Fruit fly (Drosophila melanogaster): ENCODE data around the gene inaF-D.

Gene inaF-D

DNA sequence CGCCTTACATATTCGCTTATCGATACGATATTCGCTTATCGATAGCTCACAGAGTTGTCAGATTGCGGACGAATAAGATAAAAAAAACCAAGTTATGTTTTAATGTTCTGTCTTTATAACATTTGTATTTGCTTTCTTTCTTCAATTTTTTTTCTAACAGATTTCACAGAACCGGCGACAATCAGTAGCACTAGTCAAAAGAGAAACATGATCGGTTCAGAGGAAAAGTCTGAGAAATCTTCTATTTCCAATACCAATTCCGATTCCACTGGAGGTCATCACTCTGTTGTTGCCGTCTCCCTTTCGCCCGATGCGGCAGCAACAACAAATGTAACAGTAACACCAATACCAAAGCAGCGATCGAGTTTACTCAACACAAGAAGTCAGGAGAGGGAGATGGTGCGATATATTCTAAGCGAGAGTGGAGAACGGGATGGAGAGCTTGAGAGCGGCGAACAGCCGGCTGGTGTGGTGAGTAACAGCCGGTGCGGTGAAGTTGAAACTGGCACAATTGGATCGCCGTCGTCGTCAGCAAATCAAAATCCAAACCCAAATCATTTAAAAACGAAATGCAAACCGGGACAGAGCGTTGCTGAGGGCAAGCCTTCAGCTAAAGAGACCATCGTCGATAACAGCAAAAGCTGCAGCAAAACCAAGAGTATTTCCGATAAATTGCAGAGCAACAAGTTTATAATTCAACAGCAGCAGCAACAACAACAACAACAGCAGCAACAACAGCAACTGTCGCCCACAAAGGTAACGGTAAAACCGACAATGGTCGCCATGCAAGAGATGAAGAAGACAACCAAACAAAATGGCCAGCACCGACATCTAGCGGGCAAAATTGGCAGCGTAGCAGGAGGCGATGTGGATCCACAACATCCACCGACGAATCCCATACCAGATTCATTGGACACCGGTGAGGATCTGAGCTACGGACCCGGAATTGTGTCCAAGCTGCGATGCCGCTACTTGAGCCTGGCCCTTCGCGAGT is 47.0 kb downstream of the inaF-D start (continued):
- TF ChIP-seq CG2875 (GFP tag; optimal IDR thresholded peaks at IDR 0.05): no peak
- no peak for TF ChIP-seq CG7745 (tag; optimal IDR thresholded peaks at IDR 0.05)
- TF ChIP-seq CG1233 (GFP tag; optimal IDR thresholded peaks at IDR 0.05): peak; percentile 2
- TF ChIP-seq sens (GFP tag): peak; percentile 94
- peak; percentile 64; the same call in 1 of the 2 replicates for TF ChIP-seq crol (GFP tag; IDR thresholded peaks at IDR 0.05)
- peak; percentile 49 for TF ChIP-seq CG3995 (GFP tag; optimal IDR thresholded peaks at IDR 0.05)
- peak; percentile 88 for TF ChIP-seq Aef1 (GFP tag; IDR thresholded peaks at IDR 0.05)
- peak; percentile 39 for TF ChIP-seq CG18011 (GFP tag; optimal IDR thresholded peaks at IDR 0.05)
- TF ChIP-seq bab2 (GFP tag; optimal IDR thresholded peaks at IDR 0.05): peak; percentile 69
- peak; percentile 80 for TF ChIP-seq lab (GFP tag; optimal IDR thresholded peaks at IDR 0.05)
- peak; percentile 44 for TF ChIP-seq vfl (GFP tag; optimal IDR thresholded peaks at IDR 0.05)
- TF ChIP-seq zen (tag; optimal IDR thresholded peaks at IDR 0.05): peak; percentile 10
- TF ChIP-seq CG10543 (GFP tag; optimal IDR thresholded peaks at IDR 0.05): peak; percentile 78
- peak; percentile 49 for TF ChIP-seq Nf-YB (GFP tag; optimal IDR thresholded peaks at IDR 0.05)
- TF ChIP-seq CG9609 (GFP tag; optimal IDR thresholded peaks at IDR 0.05): peak; percentile 54
- peak; percentile 67 for TF ChIP-seq HHEX (GFP tag; optimal IDR thresholded peaks at IDR 0.05)
- TF ChIP-seq ash1 (GFP tag; optimal IDR thresholded peaks at IDR 0.05): no peak
- TF ChIP-seq CG34422 (GFP tag; IDR thresholded peaks at IDR 0.05): no peak
- TF ChIP-seq Doc2 (GFP tag; IDR thresholded peaks at IDR 0.05): no peak
- peak; percentile 69 for TF ChIP-seq Scr (GFP tag; IDR thresholded peaks at IDR 0.05; ENCODE audit: partially characterized antibody)
- peak; percentile 60 for TF ChIP-seq Ptx1 (GFP tag; IDR thresholded peaks at IDR 0.05)
- no peak for TF ChIP-seq Usf (GFP tag; optimal IDR thresholded peaks at IDR 0.05)
- TF ChIP-seq sisA (GFP tag; IDR thresholded peaks at IDR 0.05): peak; percentile 36; the same call in 1 of the 2 replicates
- peak; percentile 48; the same call in 2 of the 3 replicates for TF ChIP-seq dysf (GFP tag; IDR thresholded peaks at IDR 0.05)
- TF ChIP-seq ap (GFP tag; IDR thresholded peaks at IDR 0.05): no peak
- TF ChIP-seq CG10209 (GFP tag; optimal IDR thresholded peaks at IDR 0.05): peak; percentile 36
- peak; percentile 50 for TF ChIP-seq CG6689 (GFP tag; IDR thresholded peaks at IDR 0.05)
- TF ChIP-seq repo (GFP tag; optimal IDR thresholded peaks at IDR 0.05): peak; percentile 7
- TF ChIP-seq CG11085 (GFP tag; IDR thresholded peaks at IDR 0.05): no peak
- peak; percentile 63 for TF ChIP-seq tap (tag; optimal IDR thresholded peaks at IDR 0.05)
- peak; percentile 38 for TF ChIP-seq CG4854 (GFP tag; optimal IDR thresholded peaks at IDR 0.05)
- TF ChIP-seq CG1832 (GFP tag; optimal IDR thresholded peaks at IDR 0.05): peak; percentile 76
- TF ChIP-seq MESR4 (GFP tag; optimal IDR thresholded peaks at IDR 0.05): peak; percentile 34
- peak; percentile 41 for TF ChIP-seq CG6854 (GFP tag; optimal IDR thresholded peaks at IDR 0.05)
- peak; percentile 36; the same call in 1 of the 3 replicates for TF ChIP-seq B-H1 (GFP tag; IDR thresholded peaks at IDR 0.05)
- TF ChIP-seq MTF-1 (GFP tag; optimal IDR thresholded peaks at IDR 0.05; ENCODE audit: borderline replicate concordance): no peak
- TF ChIP-seq H15 (GFP tag; IDR thresholded peaks at IDR 0.05): no peak; the same call in 2 of the 3 replicates
- TF ChIP-seq CG10147 (GFP tag; optimal IDR thresholded peaks at IDR 0.05): peak; percentile 65
- TF ChIP-seq Gug (GFP tag; IDR thresholded peaks at IDR 0.05): no peak
- peak; percentile 30 for TF ChIP-seq nerfin-1 (tag; optimal IDR thresholded peaks at IDR 0.05)
- peak; percentile 77 for TF ChIP-seq mam (GFP tag; optimal IDR thresholded peaks at IDR 0.05)
- peak; percentile 25 for TF ChIP-seq CG12744 (GFP tag; optimal IDR thresholded peaks at IDR 0.05)
- peak; percentile 46 for TF ChIP-seq CG17359 (tag; optimal IDR thresholded peaks at IDR 0.05)
- peak; percentile 63 for TF ChIP-seq CG8944 (GFP tag; optimal IDR thresholded peaks at IDR 0.05)
- 0 out of 3 replicates have a peak, but pooled peaks have one; percentile 48 for TF ChIP-seq CG11456 (GFP tag; IDR thresholded peaks at IDR 0.05)
- TF ChIP-seq CkIIα-i1 (GFP tag; IDR thresholded peaks at IDR 0.05): no peak
- TF ChIP-seq pros (GFP tag; optimal IDR thresholded peaks at IDR 0.05): peak; percentile 68
- no peak for TF ChIP-seq CG6272 (GFP tag; IDR thresholded peaks at IDR 0.05)

All from whole organism, embryonic.